Worm (Caenorhabditis elegans): ENCODE data around the gene R13A1.5.

ce11 chrIV:7176887-7177286 is 14.8 kb downstream of the R13A1.5 start, which contains the start of gene str-44:
- no peak for TF ChIP-seq tab-1 (GFP tag; IDR thresholded peaks at IDR 0.05)
- TF ChIP-seq flt-1 (GFP tag; IDR thresholded peaks at IDR 0.05) = no peak
- no peak for TF ChIP-seq ztf-23 (GFP tag; IDR thresholded peaks at IDR 0.05)
- no peak for TF ChIP-seq cog-1 (tag; optimal IDR thresholded peaks at IDR 0.05)

Data from whole organism, midembryonic.